Worm (Caenorhabditis elegans) whole organism, L4 larva: ENCODE measurements around the gene eif-2D.
A peak's percentile ranks its signal among the peaks of the same experiment; 100 is the strongest.

ENCODE experiments used
- F10B5.3 ChIP-seq: sonication (generic microtip); optimal IDR thresholded peaks from 2 replicates; lab custom pipeline; 2016; ENCODE audit warnings: mild to moderate bottlenecking, missing genetic modification characterization, missing compliant biosample characterization
- F37D6.2 ChIP-seq: sonication (generic microtip); optimal IDR thresholded peaks from 2 replicates; lab custom pipeline; 2016; ENCODE audit warnings: mild to moderate bottlenecking, missing genetic modification characterization, missing compliant biosample characterization
- Y105C5A.15 ChIP-seq: fragments of 200-800 bp; sonication (Bioruptor generic); IDR thresholded peaks from 2 replicates; pipeline ENCODE4 v1.3.6; 2022; ENCODE audit warnings: missing genetic modification characterization, missing compliant biosample characterization
- Y75B8A.6 ChIP-seq: fragments of 200-800 bp; sonication (Bioruptor generic); IDR thresholded peaks from 2 replicates; pipeline ENCODE4 v1.3.6; 2022; ENCODE audit warnings: missing genetic modification reagents, missing genetic modification characterization, missing compliant biosample characterization
- aly-2 ChIP-seq: sonication (generic microtip); optimal IDR thresholded peaks from 2 replicates; lab custom pipeline; 2018; ENCODE audit warnings: missing biosample characterization, missing genetic modification characterization
- ama-1 ChIP-seq: fragments of 150-350 bp; optimal IDR thresholded peaks from 2 replicates; lab custom pipeline; 2014; ENCODE audit warnings: inconsistent platforms, mixed read lengths
- attf-4 ChIP-seq: sonication (generic microtip); optimal IDR thresholded peaks from 3 replicates; lab custom pipeline; 2017; ENCODE audit warnings: missing biosample characterization, missing genetic modification characterization
- ceh-20 ChIP-seq: fragments of 200-800 bp; sonication (Bioruptor generic); IDR thresholded peaks from 2 replicates; pipeline ENCODE4 v1.3.6; 2022; ENCODE audit warnings: missing genetic modification reagents, missing genetic modification characterization, missing compliant biosample characterization
- ceh-28 ChIP-seq: fragments of 150-350 bp; optimal IDR thresholded peaks from 2 replicates; lab custom pipeline; 2014; ENCODE audit warnings: missing biosample characterization, missing genetic modification reagents, missing genetic modification characterization
- ceh-62 ChIP-seq: sonication (generic microtip); optimal IDR thresholded peaks from 2 replicates; lab custom pipeline; 2017; ENCODE audit warnings: missing biosample characterization, missing genetic modification characterization
- cey-2 ChIP-seq: sonication (generic microtip); optimal IDR thresholded peaks from 3 replicates; lab custom pipeline; 2017; ENCODE audit warnings: missing genetic modification characterization, mild to moderate bottlenecking, missing compliant biosample characterization, antibody characterized with exemption, borderline replicate concordance; ENCODE audit not compliant: insufficient read depth
- daf-12 ChIP-seq: fragments of 150-350 bp; optimal IDR thresholded peaks from 2 replicates; lab custom pipeline; 2014; ENCODE audit warnings: missing biosample characterization, missing genetic modification reagents, missing genetic modification characterization
- daf-16 ChIP-seq, 3 experiments: sonication (generic microtip); optimal IDR thresholded peaks; 2 replicates each; lab custom pipeline; 2016 to 2017; ENCODE audit warnings: missing genetic modification characterization in 3 of 3, missing genetic modification reagents in 3 of 3, mild to moderate bottlenecking in 2 of 3, missing compliant biosample characterization in 2 of 3, missing biosample characterization in 1 of 3, moderate library complexity in 1 of 3
- daf-19 ChIP-seq: fragments of 200-800 bp; sonication (Bioruptor generic); conservative IDR thresholded peaks from 2 replicates; pipeline ENCODE4 v1.3.6; 2022; ENCODE audit warnings: missing genetic modification characterization, missing compliant biosample characterization
- daf-8 ChIP-seq: fragments of 200-800 bp; sonication (Bioruptor generic); IDR thresholded peaks from 2 replicates; pipeline ENCODE4 v1.3.6; 2022; ENCODE audit warnings: missing genetic modification characterization, missing compliant biosample characterization
- dmd-8 ChIP-seq: fragments of 200-800 bp; sonication (Bioruptor generic); IDR thresholded peaks from 2 replicates; pipeline ENCODE4 v1.3.6; 2022; ENCODE audit warnings: missing genetic modification characterization, missing compliant biosample characterization
- dmd-9 ChIP-seq: fragments of 200-800 bp; sonication (Bioruptor generic); IDR thresholded peaks from 2 replicates; pipeline ENCODE4 v1.3.6; 2022; ENCODE audit warnings: missing genetic modification reagents, missing genetic modification characterization, missing compliant biosample characterization
- duxl-1 ChIP-seq: sonication (generic microtip); optimal IDR thresholded peaks from 2 replicates; lab custom pipeline; 2016; ENCODE audit warnings: mild to moderate bottlenecking, missing genetic modification characterization, moderate library complexity, missing compliant biosample characterization; ENCODE audit not compliant: poor library complexity
- egl-43 ChIP-seq: fragments of 200-800 bp; sonication (Bioruptor generic); IDR thresholded peaks from 2 replicates; pipeline ENCODE4 v1.3.6; 2022; ENCODE audit warnings: missing genetic modification reagents, missing genetic modification characterization, missing compliant biosample characterization
- hlh-11 ChIP-seq: fragments of 200-800 bp; sonication (Bioruptor generic); optimal IDR thresholded peaks from 2 replicates; lab custom pipeline; 2018; ENCODE audit warnings: mild to moderate bottlenecking, missing genetic modification characterization, missing compliant biosample characterization
- hlh-30 ChIP-seq: sonication (generic microtip); optimal IDR thresholded peaks from 2 replicates; lab custom pipeline; 2017; ENCODE audit warnings: antibody characterized with exemption, mild to moderate bottlenecking, missing genetic modification characterization, missing compliant biosample characterization; ENCODE audit not compliant: insufficient read depth
- hmg-1.1 ChIP-seq: fragments of 200-800 bp; sonication (Bioruptor generic); IDR thresholded peaks from 2 replicates; pipeline ENCODE4 v1.3.6; 2022; ENCODE audit warnings: missing genetic modification reagents, missing genetic modification characterization, missing compliant biosample characterization
- lim-7 ChIP-seq: fragments of 200-800 bp; sonication (Bioruptor generic); IDR thresholded peaks from 2 replicates; pipeline ENCODE4 v1.3.6; 2022; ENCODE audit warnings: missing genetic modification characterization, missing compliant biosample characterization
- lin-15B ChIP-seq: fragments of 150-350 bp; sonication (generic microtip); optimal IDR thresholded peaks from 3 replicates; lab custom pipeline; 2014; ENCODE audit warnings: missing biosample characterization, missing genetic modification characterization
- madf-9 ChIP-seq: fragments of 200-800 bp; sonication (Bioruptor generic); conservative IDR thresholded peaks from 2 replicates; pipeline ENCODE4 v1.3.6; 2022; ENCODE audit warnings: missing genetic modification reagents, missing genetic modification characterization, missing compliant biosample characterization
- mdl-1 ChIP-seq, 2 experiments: fragments of 150-350 bp in 1 of 2; sonication (generic microtip) in 1 of 2; optimal IDR thresholded peaks; 2 replicates each; lab custom pipeline; 2014 to 2017; ENCODE audit warnings: missing biosample characterization in 2 of 2, missing genetic modification characterization in 2 of 2
- mdt-29 ChIP-seq: fragments of 200-800 bp; sonication (Bioruptor generic); IDR thresholded peaks from 2 replicates; pipeline ENCODE4 v1.3.6; 2022; ENCODE audit warnings: missing genetic modification reagents, missing genetic modification characterization, missing compliant biosample characterization
- mep-1 ChIP-seq: fragments of 150-350 bp; sonication (generic microtip); optimal IDR thresholded peaks from 3 replicates; lab custom pipeline; 2014; ENCODE audit warnings: missing biosample characterization, missing genetic modification characterization
- mes-2 ChIP-seq: sonication (generic microtip); optimal IDR thresholded peaks from 2 replicates; lab custom pipeline; 2016; ENCODE audit warnings: missing genotype, mild to moderate bottlenecking, missing genetic modification characterization, missing compliant biosample characterization; ENCODE audit not compliant: poor library complexity, severe bottlenecking
- nhr-10 ChIP-seq: fragments of 150-350 bp; optimal IDR thresholded peaks from 2 replicates; lab custom pipeline; 2014; ENCODE audit warnings: missing biosample characterization, missing genetic modification characterization
- nhr-11 ChIP-seq: fragments of 150-350 bp; optimal IDR thresholded peaks from 2 replicates; lab custom pipeline; 2014; ENCODE audit warnings: missing biosample characterization, missing genetic modification characterization
- nhr-237 ChIP-seq: sonication (generic microtip); optimal IDR thresholded peaks from 2 replicates; lab custom pipeline; 2017; ENCODE audit warnings: missing biosample characterization, missing genetic modification characterization
- nhr-28 ChIP-seq: fragments of 150-350 bp; optimal IDR thresholded peaks from 2 replicates; lab custom pipeline; 2014; ENCODE audit warnings: missing biosample characterization, missing genetic modification characterization
- nhr-77 ChIP-seq: fragments of 150-350 bp; optimal IDR thresholded peaks from 2 replicates; lab custom pipeline; 2014; ENCODE audit warnings: missing biosample characterization, missing genetic modification characterization
- pha-4 ChIP-seq, 2 experiments: fragments of 150-350 bp in 1 of 2; fragments of 200-800 bp in 1 of 2; sonication (Bioruptor generic) in 1 of 2; IDR thresholded peaks in 1 of 2; optimal IDR thresholded peaks in 1 of 2; 2 replicates each; pipeline versions ENCODE4 v1.3.6 to Lab custom; 2014 to 2022; ENCODE audit warnings: missing genetic modification characterization in 2 of 2, missing genetic modification reagents in 2 of 2, missing biosample characterization in 1 of 2, missing compliant biosample characterization in 1 of 2
- php-3 ChIP-seq: fragments of 200-800 bp; sonication (Bioruptor generic); IDR thresholded peaks from 2 replicates; pipeline ENCODE4 v1.3.6; 2022; ENCODE audit warnings: missing genetic modification reagents, missing genetic modification characterization, missing compliant biosample characterization
- saeg-2 ChIP-seq: fragments of 200-800 bp; sonication (Bioruptor generic); IDR thresholded peaks from 2 replicates; pipeline ENCODE4 v1.3.6; 2022; ENCODE audit warnings: missing genetic modification reagents, missing genetic modification characterization, missing compliant biosample characterization
- set-16 ChIP-seq: fragments of 200-800 bp; sonication (Bioruptor generic); IDR thresholded peaks from 2 replicates; pipeline ENCODE4 v1.3.6; 2022; ENCODE audit warnings: missing genetic modification reagents, missing genetic modification characterization, missing compliant biosample characterization
- spr-1 ChIP-seq: sonication (generic microtip); optimal IDR thresholded peaks from 2 replicates; lab custom pipeline; 2016; ENCODE audit warnings: mild to moderate bottlenecking, missing genetic modification characterization, missing compliant biosample characterization
- spr-3 ChIP-seq: fragments of 200-800 bp; sonication (Bioruptor generic); optimal IDR thresholded peaks from 2 replicates; lab custom pipeline; 2018; ENCODE audit warnings: mild to moderate bottlenecking, missing genetic modification characterization, missing compliant biosample characterization
- tag-97 ChIP-seq: fragments of 200-800 bp; sonication (Bioruptor generic); IDR thresholded peaks from 2 replicates; pipeline ENCODE4 v1.3.6; 2022; ENCODE audit warnings: missing genetic modification characterization, missing compliant biosample characterization
- tra-1 ChIP-seq: fragments of 200-800 bp; sonication (Bioruptor generic); IDR thresholded peaks from 2 replicates; pipeline ENCODE4 v1.3.6; 2022; ENCODE audit warnings: missing genetic modification reagents, missing genetic modification characterization, missing compliant biosample characterization
- unc-39 ChIP-seq: sonication (generic microtip); optimal IDR thresholded peaks from 2 replicates; lab custom pipeline; 2017; ENCODE audit warnings: missing biosample characterization, missing genetic modification characterization
- ztf-11 ChIP-seq: fragments of 150-350 bp; optimal IDR thresholded peaks from 2 replicates; lab custom pipeline; 2014; ENCODE audit warnings: missing biosample characterization, missing genetic modification characterization

The eif-2D gene

ce11 chrII:5660736-5661734 is 30.5 kb upstream of the eif-2D start, which contains the start of the genes ift-43 and mdt-26 (continued):
- TF ChIP-seq daf-12 (tag; lab: Kevin White, UChicago): no peak
- peak; percentile 73; the same call in 1 of the 2 replicates for TF ChIP-seq Y75B8A.6 (GFP tag; lab: Robert Waterston, UW)
- no peak for TF ChIP-seq tag-97 (GFP tag; lab: Robert Waterston, UW)
- no peak for TF ChIP-seq ceh-62
- TF ChIP-seq pha-4 (GFP tag; IDR thresholded peaks at IDR 0.05; lab: Robert Waterston, UW): peak; percentile 72; the same call in 1 of the 2 replicates
- no peak for TF ChIP-seq pha-4 (tag; optimal IDR thresholded peaks at IDR 0.05; lab: Kevin White, UChicago)
- no peak for TF ChIP-seq daf-8 (GFP tag; lab: Robert Waterston, UW)
- TF ChIP-seq mdt-29: peak; percentile 65; the same call in 1 of the 2 replicates
- TF ChIP-seq unc-39 (tag; lab: Kevin White, UChicago): no peak
- peak; percentile 91 for TF ChIP-seq daf-19 (GFP tag; lab: Robert Waterston, UW)
- no peak for TF ChIP-seq Y105C5A.15 (GFP tag; lab: Robert Waterston, UW)
- TF ChIP-seq nhr-77: peak; percentile 0
- peak; percentile 76 to 88 for TF ChIP-seq mdl-1 (tag; optimal IDR thresholded peaks at IDR 0.05; lab: Kevin White, UChicago)
- TF ChIP-seq attf-4: no peak
- TF ChIP-seq dmd-8 (GFP tag; lab: Robert Waterston, UW): peak; percentile 74; the same call in 1 of the 2 replicates

DNA sequence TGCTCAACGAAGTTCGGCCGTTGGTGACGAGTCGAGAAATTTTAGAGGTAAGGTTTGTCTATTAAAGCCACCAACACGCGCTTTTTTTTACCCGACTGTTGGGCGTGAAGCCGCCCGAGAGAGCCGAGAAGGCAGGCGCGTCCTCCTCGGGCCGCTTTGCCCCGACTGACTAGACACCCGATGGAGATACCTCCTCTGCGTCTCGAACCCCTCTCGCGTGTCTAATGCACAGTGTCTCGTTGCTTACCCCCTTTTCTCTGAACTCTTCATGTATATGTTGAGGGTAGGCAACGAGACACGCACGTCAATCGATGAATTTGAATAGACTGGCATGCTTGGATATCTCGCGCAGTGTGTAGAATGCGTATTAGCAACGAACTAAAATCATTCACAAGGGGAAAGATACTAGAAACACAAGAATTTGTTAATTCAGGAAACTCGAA is 29.8 kb upstream of the eif-2D start:
- TF ChIP-seq ceh-28 (tag; lab: Kevin White, UChicago) (peak; percentile 76), daf-12 (tag; lab: Kevin White, UChicago) (no peak), hlh-30 (tag; lab: Kevin White, UChicago) (peak; percentile 89), mdt-29 (peak; percentile 94), saeg-2 (GFP tag; lab: Robert Waterston, UW) (peak; percentile 95), F10B5.3 (tag; lab: Kevin White, UChicago) (peak; percentile 17), nhr-10 (peak; percentile 77), nhr-237 (tag; lab: Kevin White, UChicago) (peak; percentile 42), ama-1 (lab: Kevin White, UChicago) (peak; percentile 100), hlh-11 (tag; lab: Kevin White, UChicago) (peak; percentile 87), nhr-11 (tag; lab: Kevin White, UChicago) (peak; percentile 81), dmd-9 (GFP tag; lab: Robert Waterston, UW) (peak; percentile 80), aly-2 (tag; lab: Kevin White, UChicago) (no peak), F37D6.2 (tag; lab: Kevin White, UChicago) (peak; percentile 91), cey-2 (tag; lab: Kevin White, UChicago) (no peak), mep-1 (peak; percentile 90), attf-4 (no peak), hmg-1.1 (GFP tag; lab: Robert Waterston, UW) (peak; percentile 97), spr-1 (tag; lab: Kevin White, UChicago) (peak; percentile 91), nhr-77 (peak; percentile 79), php-3 (GFP tag; lab: Robert Waterston, UW) (peak; percentile 90), ceh-62 (no peak), daf-19 (GFP tag; lab: Robert Waterston, UW) (0 out of 2 replicates have a peak, but pooled peaks have one; percentile 51), madf-9 (GFP tag; lab: Robert Waterston, UW) (peak; percentile 90), tra-1 (GFP tag; lab: Robert Waterston, UW) (peak; percentile 97), daf-16 (GFP tag; optimal IDR thresholded peaks at IDR 0.05; lab: Kevin White, UChicago) (peak; percentile 43 to 46), daf-16 (tag; optimal IDR thresholded peaks at IDR 0.05; lab: Kevin White, UChicago) (peak; percentile 72), ceh-20 (GFP tag; lab: Robert Waterston, UW) (peak; percentile 96), nhr-28 (tag; lab: Kevin White, UChicago) (peak; percentile 55), duxl-1 (tag; lab: Kevin White, UChicago) (peak; percentile 69), spr-3 (GFP tag; lab: Kevin White, UChicago) (peak; percentile 94), lin-15B (tag; lab: Kevin White, UChicago) (no peak), set-16 (peak; percentile 99), egl-43 (peak; percentile 99), ztf-11 (peak; percentile 29), unc-39 (tag; lab: Kevin White, UChicago) (no peak), lim-7 (GFP tag; lab: Robert Waterston, UW) (peak; percentile 95), mes-2 (peak; percentile 86)
